Worm (Caenorhabditis elegans) whole organism, early embryonic: Measurements from ENCODE around the gene C38C10.3.

ENCODE experiments used
- B0310.2 ChIP-seq: sonication (generic microtip); optimal IDR thresholded peaks from 2 replicates; lab custom pipeline; 2016; ENCODE audit warnings: mild to moderate bottlenecking, missing genetic modification characterization, missing compliant biosample characterization
- ama-1 ChIP-seq: fragments of 150-350 bp; optimal IDR thresholded peaks from 2 replicates; lab custom pipeline; 2014
- ceh-13 ChIP-seq: fragments of 200-800 bp; sonication (Bioruptor generic); optimal IDR thresholded peaks from 2 replicates; lab custom pipeline; 2018; ENCODE audit warnings: mild to moderate bottlenecking, missing genetic modification characterization, missing compliant biosample characterization
- ceh-36 ChIP-seq: sonication (generic microtip); optimal IDR thresholded peaks from 2 replicates; lab custom pipeline; 2016; ENCODE audit warnings: missing genetic modification characterization, inconsistent platforms, missing compliant biosample characterization
- ets-7 ChIP-seq: sonication (generic microtip); optimal IDR thresholded peaks from 2 replicates; lab custom pipeline; 2016; ENCODE audit warnings: missing genotype, missing genetic modification characterization, missing compliant biosample characterization
- flt-1 ChIP-seq: fragments of 200-800 bp; sonication (Bioruptor generic); IDR thresholded peaks from 2 replicates; pipeline ENCODE4 v1.3.6; 2022; ENCODE audit warnings: missing genetic modification characterization, missing compliant biosample characterization
- hmbx-1 ChIP-seq: sonication (generic microtip); optimal IDR thresholded peaks from 2 replicates; lab custom pipeline; 2016; ENCODE audit warnings: mild to moderate bottlenecking, missing genetic modification characterization, missing compliant biosample characterization
- hmg-4 ChIP-seq: fragments of 200-800 bp; sonication (Bioruptor generic); optimal IDR thresholded peaks from 2 replicates; lab custom pipeline; 2018; ENCODE audit warnings: mild to moderate bottlenecking, missing genetic modification characterization, missing compliant biosample characterization
- hnd-1 ChIP-seq: sonication (generic microtip); optimal IDR thresholded peaks from 2 replicates; lab custom pipeline; 2016; ENCODE audit warnings: missing genetic modification characterization, missing compliant biosample characterization
- tbx-11 ChIP-seq: fragments of 200-800 bp; sonication (Bioruptor generic); IDR thresholded peaks from 2 replicates; pipeline ENCODE4 v1.3.6; 2022; ENCODE audit warnings: missing genetic modification characterization, missing compliant biosample characterization
- tra-4 ChIP-seq: sonication (generic microtip); optimal IDR thresholded peaks from 2 replicates; lab custom pipeline; 2017; ENCODE audit warnings: missing genetic modification characterization, missing compliant biosample characterization

ce11 chrIII:9336807-9337206 is 48.6 kb downstream of the C38C10.3 start:
- no peak for TF ChIP-seq ets-7 (tag; lab: Kevin White, UChicago)
- no peak for TF ChIP-seq ama-1 (lab: Kevin White, UChicago)
- TF ChIP-seq hmg-4 (GFP tag; lab: Kevin White, UChicago), result no peak
- TF ChIP-seq hnd-1 (tag; lab: Kevin White, UChicago), result no peak
- TF ChIP-seq B0310.2 (tag; lab: Kevin White, UChicago), result no peak
- no peak for TF ChIP-seq flt-1
- no peak for TF ChIP-seq tbx-11 (GFP tag; lab: Robert Waterston, UW)
- no peak for TF ChIP-seq tra-4 (tag; lab: Kevin White, UChicago)
- no peak for TF ChIP-seq ceh-36
- no peak for TF ChIP-seq ceh-13
- no peak for TF ChIP-seq hmbx-1
